Fruit fly (Drosophila melanogaster) whole organism, embryonic: Measurements from ENCODE around the gene Liprin-alpha.

Experiments
- BEAF-32 ChIP-seq: fragments of 200-800 bp; sonication (Bioruptor generic); optimal IDR thresholded peaks from 3 replicates; lab custom pipeline; 2017; ENCODE audit warnings: missing biosample characterization, missing genetic modification characterization, mild to moderate bottlenecking, moderate library complexity, missing genetic modification reagents
- CG1024 ChIP-seq: fragments of 200-800 bp; sonication (Bioruptor generic); IDR thresholded peaks from 2 replicates; pipeline ENCODE4 v1.3.6; 2022; ENCODE audit warnings: missing biosample characterization, missing genetic modification characterization
- CG10267 ChIP-seq: fragments of 200-800 bp; sonication (Bioruptor generic); optimal IDR thresholded peaks from 2 replicates; lab custom pipeline; 2018; ENCODE audit warnings: missing biosample characterization, mild to moderate bottlenecking, missing genetic modification characterization, moderate library complexity
- CG10654 ChIP-seq: fragments of 200-800 bp; sonication (Bioruptor generic); optimal IDR thresholded peaks from 2 replicates; lab custom pipeline; 2016; ENCODE audit warnings: missing biosample characterization, missing genetic modification characterization
- CG11093 ChIP-seq: fragments of 200-800 bp; sonication (Bioruptor generic); IDR thresholded peaks from 3 replicates; pipeline ENCODE4 v1.3.6; 2022; ENCODE audit warnings: missing biosample characterization, missing genetic modification characterization
- CG11696 ChIP-seq: fragments of 200-800 bp; sonication (Bioruptor generic); IDR thresholded peaks from 2 replicates; pipeline ENCODE4 v1.3.6; 2022; ENCODE audit warnings: missing biosample characterization, missing genetic modification characterization
- CG12236 ChIP-seq: fragments of 200-800 bp; sonication (Bioruptor generic); optimal IDR thresholded peaks from 2 replicates; lab custom pipeline; 2016; ENCODE audit warnings: missing biosample characterization, missing genetic modification characterization
- CG12659 ChIP-seq: fragments of 200-800 bp; sonication (Bioruptor generic); optimal IDR thresholded peaks from 3 replicates; lab custom pipeline; 2017; ENCODE audit warnings: mild to moderate bottlenecking, missing biosample characterization, missing genetic modification reagents, missing genetic modification characterization
- CG13775 ChIP-seq: fragments of 200-800 bp; sonication (Bioruptor generic); optimal IDR thresholded peaks from 3 replicates; lab custom pipeline; 2017; ENCODE audit warnings: missing biosample characterization, mild to moderate bottlenecking, missing genetic modification characterization
- CG1603 ChIP-seq: fragments of 200-800 bp; sonication (Bioruptor generic); optimal IDR thresholded peaks from 2 replicates; lab custom pipeline; 2019; ENCODE audit warnings: missing biosample characterization, mild to moderate bottlenecking, missing genetic modification characterization, moderate library complexity
- CG18476 ChIP-seq: fragments of 200-800 bp; sonication (Bioruptor generic); optimal IDR thresholded peaks from 2 replicates; lab custom pipeline; 2016; ENCODE audit warnings: missing biosample characterization, mild to moderate bottlenecking, missing genetic modification characterization
- CG30403 ChIP-seq: fragments of 200-800 bp; sonication (Bioruptor generic); optimal IDR thresholded peaks from 3 replicates; lab custom pipeline; 2016; ENCODE audit warnings: missing biosample characterization, missing genetic modification characterization
- CG31388 ChIP-seq: fragments of 200-800 bp; sonication (Bioruptor generic); optimal IDR thresholded peaks from 2 replicates; lab custom pipeline; 2016; ENCODE audit warnings: missing biosample characterization, missing genetic modification characterization
- CG32767 ChIP-seq: fragments of 200-800 bp; sonication (Bioruptor generic); IDR thresholded peaks from 2 replicates; pipeline ENCODE4 v1.3.6; 2022; ENCODE audit warnings: missing biosample characterization, missing genetic modification characterization
- CG33213 ChIP-seq: fragments of 200-800 bp; sonication (Bioruptor generic); optimal IDR thresholded peaks from 3 replicates; lab custom pipeline; 2016; ENCODE audit warnings: missing biosample characterization, missing genetic modification characterization
- CG42726 ChIP-seq: fragments of 200-800 bp; sonication (Bioruptor generic); IDR thresholded peaks from 2 replicates; pipeline ENCODE4 v1.3.6; 2022; ENCODE audit warnings: missing biosample characterization, missing genetic modification characterization; ENCODE audit not compliant: partially characterized antibody
- CG4282 ChIP-seq: fragments of 200-800 bp; sonication (Bioruptor generic); optimal IDR thresholded peaks from 2 replicates; lab custom pipeline; 2016; ENCODE audit warnings: missing biosample characterization, missing genetic modification characterization
- CG9215 ChIP-seq: fragments of 200-800 bp; sonication (Bioruptor generic); IDR thresholded peaks from 2 replicates; pipeline ENCODE4 v1.3.6; 2022; ENCODE audit warnings: missing biosample characterization, missing genetic modification characterization
- CG9876 ChIP-seq: fragments of 200-800 bp; sonication (Bioruptor generic); optimal IDR thresholded peaks from 2 replicates; lab custom pipeline; 2016; ENCODE audit warnings: missing biosample characterization, missing genetic modification characterization
- CG9932 ChIP-seq: fragments of 200-800 bp; sonication (Bioruptor generic); IDR thresholded peaks from 2 replicates; pipeline ENCODE4 v1.3.6; 2022; ENCODE audit warnings: missing biosample characterization, missing genetic modification characterization
- Dad ChIP-seq: fragments of 200-800 bp; sonication (Bioruptor generic); optimal IDR thresholded peaks from 3 replicates; lab custom pipeline; 2016; ENCODE audit warnings: missing biosample characterization, missing genetic modification characterization
- E2f2 ChIP-seq: fragments of 200-800 bp; sonication (Bioruptor generic); IDR thresholded peaks from 2 replicates; pipeline ENCODE4 v1.3.6; 2022; ENCODE audit warnings: missing biosample characterization, missing genetic modification characterization
- Elba2 ChIP-seq: fragments of 200-800 bp; sonication (Bioruptor generic); optimal IDR thresholded peaks from 3 replicates; lab custom pipeline; 2016; ENCODE audit warnings: missing biosample characterization, missing genetic modification characterization
- H2.0 ChIP-seq: fragments of 200-800 bp; sonication (Bioruptor generic); IDR thresholded peaks from 2 replicates; pipeline ENCODE4 v1.3.6; 2022; ENCODE audit warnings: missing biosample characterization, missing genetic modification characterization
- HLHmδ ChIP-seq: fragments of 200-800 bp; sonication (Bioruptor generic); optimal IDR thresholded peaks from 2 replicates; lab custom pipeline; 2018; ENCODE audit warnings: missing biosample characterization, mild to moderate bottlenecking, missing genetic modification characterization, moderate library complexity
- HmgD ChIP-seq: fragments of 200-800 bp; sonication (Bioruptor generic); optimal IDR thresholded peaks from 3 replicates; lab custom pipeline; 2016; ENCODE audit warnings: missing biosample characterization, missing genetic modification characterization
- Oaz ChIP-seq: fragments of 200-800 bp; sonication (Bioruptor generic); IDR thresholded peaks from 2 replicates; pipeline ENCODE4 v1.3.6; 2022; ENCODE audit warnings: missing biosample characterization, missing genetic modification characterization
- Side ChIP-seq: fragments of 200-800 bp; sonication (Bioruptor generic); optimal IDR thresholded peaks from 2 replicates; lab custom pipeline; 2016; ENCODE audit warnings: missing biosample characterization, missing genetic modification characterization
- Tbp ChIP-seq: fragments of >200 bp; optimal IDR thresholded peaks from 2 replicates; lab custom pipeline; 2018; ENCODE audit warnings: missing biosample characterization, missing genetic modification characterization
- YL-1 ChIP-seq: fragments of 200-800 bp; sonication (Bioruptor generic); optimal IDR thresholded peaks from 3 replicates; lab custom pipeline; 2017; ENCODE audit warnings: missing biosample characterization, mild to moderate bottlenecking, missing genetic modification characterization
- ab ChIP-seq: fragments of 200-800 bp; sonication (Bioruptor generic); optimal IDR thresholded peaks from 2 replicates; lab custom pipeline; 2016; ENCODE audit warnings: missing biosample characterization, missing genetic modification characterization
- bowl ChIP-seq: fragments of 200-800 bp; sonication (Bioruptor generic); IDR thresholded peaks from 2 replicates; pipeline ENCODE4 v1.3.6; 2022; ENCODE audit warnings: missing biosample characterization, missing genetic modification characterization
- ci ChIP-seq: fragments of 200-800 bp; sonication (Bioruptor generic); IDR thresholded peaks from 3 replicates; pipeline ENCODE4 v1.3.6; 2022; ENCODE audit warnings: missing biosample characterization, missing genetic modification characterization
- croc ChIP-seq: fragments of 200-800 bp; sonication (Bioruptor generic); conservative IDR thresholded peaks from 3 replicates; pipeline ENCODE4 v1.3.6; 2022; ENCODE audit warnings: missing biosample characterization, missing genetic modification characterization
- dimm ChIP-seq: fragments of 200-800 bp; sonication (Bioruptor generic); IDR thresholded peaks from 2 replicates; pipeline ENCODE4 v1.3.6; 2022; ENCODE audit warnings: missing biosample characterization, missing genetic modification characterization
- dysf ChIP-seq: fragments of 200-800 bp; sonication (Bioruptor generic); IDR thresholded peaks from 3 replicates; pipeline ENCODE4 v1.3.6; 2022; ENCODE audit warnings: missing biosample characterization, missing genetic modification characterization
- ewg ChIP-seq: fragments of 200-800 bp; sonication (Bioruptor generic); optimal IDR thresholded peaks from 3 replicates; lab custom pipeline; 2017; ENCODE audit warnings: mild to moderate bottlenecking, missing biosample characterization, missing genetic modification reagents, missing genetic modification characterization
- fd96Cb ChIP-seq: fragments of 200-800 bp; sonication (Bioruptor generic); optimal IDR thresholded peaks from 2 replicates; lab custom pipeline; 2018; ENCODE audit warnings: missing biosample characterization, mild to moderate bottlenecking, missing genetic modification characterization, moderate library complexity
- gcm2 ChIP-seq: fragments of 200-800 bp; sonication (Bioruptor generic); optimal IDR thresholded peaks from 2 replicates; lab custom pipeline; 2016; ENCODE audit warnings: missing biosample characterization, missing genetic modification characterization
- hkb ChIP-seq, 2 experiments: fragments of 200-800 bp in 1 of 2; fragments of >200 bp in 1 of 2; sonication (Bioruptor generic) in 1 of 2; IDR thresholded peaks in 1 of 2; optimal IDR thresholded peaks in 1 of 2; 2 replicates each; pipeline versions ENCODE4 v1.3.6 to Lab custom; 2017 to 2022; ENCODE audit warnings: missing biosample characterization in 1 of 2, missing genetic modification characterization in 1 of 2
- insv ChIP-seq, 2 experiments: fragments of 200-800 bp; sonication (Bioruptor generic); optimal IDR thresholded peaks; 3 replicates each; lab custom pipeline; 2016 to 2018; ENCODE audit warnings: missing biosample characterization in 2 of 2, missing genetic modification characterization in 2 of 2
- inv ChIP-seq: fragments of 200-800 bp; sonication (Bioruptor generic); IDR thresholded peaks from 2 replicates; pipeline ENCODE4 v1.3.6; 2022; ENCODE audit warnings: missing biosample characterization, missing genetic modification characterization; ENCODE audit not compliant: partially characterized antibody
- jumu ChIP-seq: fragments of 200-800 bp; sonication (Bioruptor generic); optimal IDR thresholded peaks from 3 replicates; lab custom pipeline; 2016; ENCODE audit warnings: missing biosample characterization, missing genetic modification characterization
- mirr ChIP-seq: fragments of 200-800 bp; sonication (Bioruptor generic); optimal IDR thresholded peaks from 3 replicates; lab custom pipeline; 2018; ENCODE audit warnings: missing biosample characterization, mild to moderate bottlenecking, missing genetic modification characterization
- otp ChIP-seq: fragments of 200-800 bp; sonication (Bioruptor generic); IDR thresholded peaks from 3 replicates; pipeline ENCODE4, ENCODE4 v1.3.6; 2022; ENCODE audit warnings: missing biosample characterization, missing genetic modification characterization
- pho ChIP-seq: fragments of 200-800 bp; sonication (Bioruptor generic); optimal IDR thresholded peaks from 2 replicates; lab custom pipeline; 2016; ENCODE audit warnings: missing biosample characterization, missing genetic modification characterization
- pzg ChIP-seq: fragments of 200-800 bp; sonication (Bioruptor generic); optimal IDR thresholded peaks from 3 replicates; lab custom pipeline; 2018; ENCODE audit warnings: missing biosample characterization, mild to moderate bottlenecking, missing genetic modification characterization, moderate library complexity
- row ChIP-seq: fragments of 200-800 bp; sonication (Bioruptor generic); IDR thresholded peaks from 3 replicates; pipeline ENCODE4 v1.3.6; 2022; ENCODE audit warnings: missing biosample characterization, missing genetic modification characterization

Gene Liprin-alpha

DNA sequence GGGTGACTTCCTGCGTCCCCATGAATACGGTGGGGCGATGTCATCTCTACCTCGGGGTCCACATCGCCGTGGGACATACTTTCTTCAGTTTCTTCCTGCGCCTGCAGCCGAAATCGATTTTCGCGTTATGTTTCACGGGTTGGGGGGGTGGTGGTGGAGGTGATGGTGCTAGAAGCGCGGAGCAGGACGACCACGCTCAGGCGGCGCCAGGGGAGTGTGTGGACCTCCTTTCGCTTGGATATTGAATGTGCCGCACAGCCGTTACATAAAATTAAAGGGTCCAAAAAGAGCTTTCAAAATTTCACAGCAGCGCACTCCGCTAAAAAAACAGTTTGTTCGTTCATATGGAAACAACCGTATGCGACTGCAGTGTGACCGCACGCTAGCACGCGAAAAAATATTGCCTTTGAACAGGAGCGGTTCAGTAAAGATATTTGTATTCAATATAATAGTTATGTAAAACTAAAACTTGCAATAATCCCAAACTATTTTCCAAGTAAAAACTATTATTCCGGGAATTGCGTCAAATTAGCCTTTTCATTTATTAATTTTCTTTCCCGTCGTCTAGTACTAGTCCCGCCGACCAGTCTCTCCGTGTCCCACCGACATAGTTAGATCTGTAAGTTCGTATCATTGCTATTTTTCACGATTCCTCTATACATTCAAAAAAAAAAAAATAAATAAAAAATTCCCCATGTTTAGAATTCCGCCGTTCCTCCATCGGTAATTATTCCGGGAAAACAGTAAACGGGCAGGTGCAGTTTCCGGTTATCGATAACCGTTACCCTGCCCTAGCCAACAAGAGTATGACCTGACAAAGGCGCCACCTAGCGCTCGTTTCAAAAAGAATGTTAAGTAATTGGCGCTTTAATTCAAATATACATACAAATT is 39.5 kb upstream of the Liprin-alpha start, which contains the start of gene Nhe3 (continued):
- TF ChIP-seq ewg (GFP tag; lab: Kevin White, UChicago) (peak; percentile 73), CG42726 (no peak), insv (GFP tag; optimal IDR thresholded peaks at IDR 0.05; lab: Kevin White, UChicago) (peak in 1 of 2 experiments; percentile 29), CG18476 (GFP tag; lab: Kevin White, UChicago) (peak; percentile 81), gcm2 (GFP tag; lab: Kevin White, UChicago) (peak; percentile 50), Oaz (peak; percentile 54; the same call in 1 of the 2 replicates), Side (peak; percentile 69), inv (GFP tag; lab: Robert Waterston, UW) (peak; percentile 51; the same call in 1 of the 2 replicates), hkb (optimal IDR thresholded peaks at IDR 0.05; lab: Kevin White, UChicago) (peak; percentile 34), hkb (GFP tag; IDR thresholded peaks at IDR 0.05; lab: Robert Waterston, UW) (peak; percentile 82), CG30403 (GFP tag; lab: Kevin White, UChicago) (peak; percentile 92), CG31388 (peak; percentile 62), otp (GFP tag; lab: Robert Waterston, UW) (peak; percentile 74), CG9876 (GFP tag; lab: Kevin White, UChicago) (peak; percentile 14), E2f2 (GFP tag; lab: Robert Waterston, UW) (peak; percentile 98), CG13775 (GFP tag; lab: Kevin White, UChicago) (peak; percentile 76), CG9932 (GFP tag; lab: Robert Waterston, UW) (peak; percentile 93), CG12236 (GFP tag; lab: Kevin White, UChicago) (peak; percentile 26), Dad (peak; percentile 85), CG10654 (peak; percentile 81), YL-1 (peak; percentile 83), pzg (GFP tag; lab: Kevin White, UChicago) (peak; percentile 40), CG33213 (GFP tag; lab: Kevin White, UChicago) (peak; percentile 42), row (GFP tag; lab: Robert Waterston, UW) (peak; percentile 95), dysf (GFP tag; lab: Robert Waterston, UW) (peak; percentile 85), Elba2 (no peak), CG4282 (GFP tag; lab: Kevin White, UChicago) (no peak), HLHmδ (no peak), CG1603 (tag; lab: Kevin White, UChicago) (peak; percentile 66), ab (GFP tag; lab: Kevin White, UChicago) (peak; percentile 68), CG12659 (GFP tag; lab: Kevin White, UChicago) (peak; percentile 89), CG1024 (peak; percentile 68; the same call in 1 of the 2 replicates), BEAF-32 (peak; percentile 56), fd96Cb (tag; lab: Kevin White, UChicago) (peak; percentile 77), jumu (GFP tag; lab: Kevin White, UChicago) (peak; percentile 80), CG11093 (GFP tag; lab: Robert Waterston, UW) (peak; percentile 83; the same call in 2 of the 3 replicates), CG11696 (0 out of 2 replicates have a peak, but pooled peaks have one; percentile 30), CG10267 (tag; lab: Kevin White, UChicago) (peak; percentile 72), H2.0 (GFP tag; lab: Robert Waterston, UW) (peak; percentile 62), CG9215 (peak; percentile 77), ci (GFP tag; lab: Robert Waterston, UW) (peak; percentile 83), Tbp (no peak), bowl (peak; percentile 35; the same call in 1 of the 2 replicates), croc (GFP tag; lab: Robert Waterston, UW) (peak; percentile 70), dimm (GFP tag; lab: Robert Waterston, UW) (no peak; the same call in none of the 2 replicates), pho (GFP tag; lab: Kevin White, UChicago) (peak; percentile 87), CG32767 (GFP tag; lab: Robert Waterston, UW) (no peak; the same call in 1 of the 2 replicates), HmgD (GFP tag; lab: Kevin White, UChicago) (no peak), mirr (GFP tag; lab: Kevin White, UChicago) (no peak)
